Fruit fly (Drosophila melanogaster) S2 (cell line): ENCODE measurements around the gene Ubc87F.

Source experiments
- CG8478 ChIP-seq: fragments of >200 bp; optimal IDR thresholded peaks from 2 replicates; lab custom pipeline; 2018
- CTCF ChIP-seq, 2 experiments: fragments of >200 bp; optimal IDR thresholded peaks; 2 replicates each; lab custom pipeline; 2018

- TF ChIP-seq CG8478 (lab: Kevin White, UChicago): no peak
- TF ChIP-seq CTCF (optimal IDR thresholded peaks at IDR 0.05; lab: Kevin White, UChicago): no peak
Observed at dm6 chr3R:13715674-13716454, 2.1 kb downstream of the Ubc87F start.
